Fruit fly (Drosophila melanogaster) whole organism, pupa: ENCODE data around the gene CG15210.

Experiments used
- CG10348 ChIP-seq: fragments of 200-800 bp; sonication (Bioruptor generic); IDR thresholded peaks from 2 replicates; pipeline ENCODE4 v1.3.6; 2022; ENCODE audit warnings: missing biosample characterization, missing genetic modification characterization
- CG12605 ChIP-seq: fragments of 200-800 bp; sonication (Bioruptor generic); IDR thresholded peaks from 2 replicates; pipeline ENCODE4 v1.3.6; 2022; ENCODE audit warnings: missing biosample characterization, missing genetic modification characterization
- CG13204 ChIP-seq: fragments of 200-800 bp; sonication (Bioruptor generic); optimal IDR thresholded peaks from 2 replicates; lab custom pipeline; 2018; ENCODE audit warnings: missing biosample characterization, mild to moderate bottlenecking, missing genetic modification characterization, moderate library complexity
- CG14655 ChIP-seq: fragments of 200-800 bp; sonication (Bioruptor generic); optimal IDR thresholded peaks from 3 replicates; lab custom pipeline; 2017; ENCODE audit warnings: mild to moderate bottlenecking, missing biosample characterization, missing genetic modification reagents, missing genetic modification characterization
- CG15710 ChIP-seq: fragments of 200-800 bp; sonication (Bioruptor generic); optimal IDR thresholded peaks from 2 replicates; lab custom pipeline; 2018; ENCODE audit warnings: missing biosample characterization, mild to moderate bottlenecking, missing genetic modification characterization, moderate library complexity
- CG17806 ChIP-seq: fragments of 200-800 bp; sonication (Bioruptor generic); optimal IDR thresholded peaks from 2 replicates; lab custom pipeline; 2018; ENCODE audit warnings: missing biosample characterization, mild to moderate bottlenecking, missing genetic modification characterization, moderate library complexity
- CG32121 ChIP-seq: fragments of 200-800 bp; sonication (Bioruptor generic); IDR thresholded peaks from 2 replicates; pipeline ENCODE4 v1.3.6; 2022; ENCODE audit warnings: missing biosample characterization, missing genetic modification characterization
- CG34367 ChIP-seq: fragments of 200-800 bp; sonication (Bioruptor generic); optimal IDR thresholded peaks from 2 replicates; lab custom pipeline; 2018; ENCODE audit warnings: missing biosample characterization, mild to moderate bottlenecking, missing genetic modification characterization
- CG4496 ChIP-seq: fragments of 200-800 bp; sonication (Bioruptor generic); IDR thresholded peaks from 3 replicates; pipeline ENCODE4 v1.3.6; 2022; ENCODE audit warnings: missing biosample characterization, missing genetic modification characterization
- CG8159 ChIP-seq: fragments of 200-800 bp; sonication (Bioruptor generic); optimal IDR thresholded peaks from 3 replicates; lab custom pipeline; 2018; ENCODE audit warnings: missing biosample characterization, mild to moderate bottlenecking, missing genetic modification characterization, moderate library complexity
- CG8301 ChIP-seq: fragments of 200-800 bp; sonication (Bioruptor generic); optimal IDR thresholded peaks from 2 replicates; lab custom pipeline; 2018; ENCODE audit warnings: missing biosample characterization, mild to moderate bottlenecking, missing genetic modification characterization
- CG9948 ChIP-seq: fragments of 200-800 bp; sonication (Bioruptor generic); optimal IDR thresholded peaks from 2 replicates; lab custom pipeline; 2018; ENCODE audit warnings: missing biosample characterization, mild to moderate bottlenecking, missing genetic modification characterization, moderate library complexity
- D1 ChIP-seq: fragments of 200-800 bp; sonication (Bioruptor generic); optimal IDR thresholded peaks from 2 replicates; lab custom pipeline; 2018; ENCODE audit warnings: missing biosample characterization, mild to moderate bottlenecking, missing genetic modification characterization, moderate library complexity
- EcR ChIP-seq: fragments of 200-800 bp; sonication (Bioruptor generic); optimal IDR thresholded peaks from 3 replicates; lab custom pipeline; 2019; ENCODE audit warnings: missing biosample characterization, missing genetic modification characterization, mild to moderate bottlenecking, moderate library complexity, missing genetic modification reagents
- Ets98B ChIP-seq: fragments of 200-800 bp; sonication (Bioruptor generic); IDR thresholded peaks from 2 replicates; pipeline ENCODE4 v1.3.6; 2022; ENCODE audit warnings: missing biosample characterization, missing genetic modification characterization
- Pif1A ChIP-seq: fragments of 200-800 bp; sonication (Bioruptor generic); optimal IDR thresholded peaks from 3 replicates; lab custom pipeline; 2016; ENCODE audit warnings: missing biosample characterization, missing genetic modification characterization
- Pif1B ChIP-seq: fragments of 200-800 bp; sonication (Bioruptor generic); optimal IDR thresholded peaks from 3 replicates; lab custom pipeline; 2016; ENCODE audit warnings: missing biosample characterization, missing genetic modification characterization
- Snoo ChIP-seq: fragments of 200-800 bp; sonication (Bioruptor generic); optimal IDR thresholded peaks from 3 replicates; lab custom pipeline; 2017; ENCODE audit warnings: missing biosample characterization, mild to moderate bottlenecking, missing genetic modification characterization, inconsistent platforms
- fd96Ca ChIP-seq: fragments of 200-800 bp; sonication (Bioruptor generic); IDR thresholded peaks from 3 replicates; pipeline ENCODE4 v1.3.6; 2022; ENCODE audit warnings: missing biosample characterization, missing genetic modification characterization
- gl ChIP-seq: fragments of 200-800 bp; sonication (Bioruptor generic); optimal IDR thresholded peaks from 2 replicates; lab custom pipeline; 2018; ENCODE audit warnings: missing biosample characterization, mild to moderate bottlenecking, missing genetic modification characterization
- rn ChIP-seq: fragments of 200-800 bp; sonication (Bioruptor generic); IDR thresholded peaks from 2 replicates; pipeline ENCODE4 v1.3.6; 2022; ENCODE audit warnings: missing biosample characterization, missing genetic modification characterization

The CG15210 gene

DNA sequence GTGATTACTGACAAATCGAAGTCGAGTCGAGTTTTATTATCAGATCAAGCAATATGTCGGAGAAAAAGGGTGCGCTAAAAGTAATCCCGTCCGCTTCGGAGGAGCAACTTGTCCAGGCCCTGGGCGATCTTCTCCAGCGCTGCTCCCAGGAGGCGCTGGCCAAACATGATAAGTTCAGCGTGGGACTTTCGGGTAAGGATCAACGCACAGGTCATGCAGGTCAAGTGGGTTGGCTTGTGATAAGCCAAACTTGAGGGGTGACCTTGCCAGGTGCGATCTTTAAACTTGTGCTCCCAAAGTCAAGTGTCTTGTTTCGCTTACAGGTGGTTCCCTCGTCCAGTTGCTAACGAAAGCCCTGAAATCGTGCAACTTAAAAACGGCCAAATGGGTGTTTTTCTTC is 8.4 kb downstream of the CG15210 start:
- TF ChIP-seq Ets98B (GFP tag; lab: Robert Waterston, UW) (no peak), rn (GFP tag; lab: Robert Waterston, UW) (no peak), CG32121 (no peak), CG8159 (no peak), CG13204 (no peak), Snoo (tag; lab: Kevin White, UChicago) (no peak), EcR (no peak), CG10348 (no peak), CG34367 (no peak), CG4496 (GFP tag; lab: Robert Waterston, UW) (no peak), CG15710 (tag; lab: Kevin White, UChicago) (no peak), CG17806 (tag; lab: Kevin White, UChicago) (no peak), D1 (tag; lab: Kevin White, UChicago) (no peak), CG12605 (no peak), CG14655 (no peak)

DNA sequence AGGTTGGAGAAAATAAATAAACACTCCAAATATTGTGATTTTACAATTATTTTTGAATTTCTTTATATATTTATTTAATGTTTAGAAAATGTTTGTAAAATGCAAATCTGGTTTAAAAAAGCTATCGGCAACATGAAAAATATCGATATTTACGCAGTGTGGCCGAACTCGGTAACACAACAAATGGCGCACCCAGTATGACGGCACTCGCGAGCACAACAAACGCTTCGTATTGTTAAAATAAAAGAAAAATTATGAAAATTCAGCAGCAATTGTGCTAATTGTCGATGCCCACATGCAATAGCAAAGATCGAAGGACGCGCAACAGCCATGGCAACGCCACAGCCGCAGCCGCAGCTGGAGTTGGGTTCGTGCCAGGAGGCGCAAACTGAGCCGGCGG is 9.5 kb downstream of the CG15210 start, which contains the start of gene CG2202:
Gene CG2202 (plus strand): TSS at position 193 of the 400 bp plus-strand sequence.
- no peak for TF ChIP-seq rn (GFP tag; lab: Robert Waterston, UW)
- no peak for TF ChIP-seq CG17806 (tag; lab: Kevin White, UChicago)
- TF ChIP-seq fd96Ca (GFP tag; lab: Robert Waterston, UW): no peak

DNA sequence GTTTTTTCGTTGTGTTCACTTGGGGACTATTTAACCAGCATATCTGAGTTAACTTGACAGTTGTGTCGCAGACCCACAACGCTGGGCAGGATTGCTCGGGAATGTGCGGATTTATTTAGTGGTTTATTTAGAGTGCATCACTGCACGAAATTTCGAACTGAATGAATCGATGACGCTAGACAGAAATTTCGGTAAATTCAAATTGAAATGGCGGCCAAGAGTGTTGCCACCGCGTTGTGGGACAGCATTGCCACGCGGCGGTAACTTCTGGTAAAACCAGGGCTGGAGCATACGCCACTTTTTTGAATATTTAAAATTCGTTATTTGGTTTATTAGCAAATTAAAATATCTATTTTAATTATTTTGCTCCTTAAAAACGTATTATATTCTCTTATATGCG is 15.7 kb downstream of the CG15210 start, which contains the start of gene feo:
Gene feo (minus strand): TSS at position 184 of the 400 bp plus-strand sequence.
- TF ChIP-seq CG13204: no peak
- no peak for TF ChIP-seq CG34367
- TF ChIP-seq Pif1B (GFP tag; lab: Kevin White, UChicago): no peak
- no peak for TF ChIP-seq CG8301
- TF ChIP-seq CG12605: no peak
- TF ChIP-seq CG32121: no peak
- no peak for TF ChIP-seq Snoo (tag; lab: Kevin White, UChicago)
- no peak for TF ChIP-seq CG17806 (tag; lab: Kevin White, UChicago)
- no peak for TF ChIP-seq CG9948 (tag; lab: Kevin White, UChicago)
- no peak for TF ChIP-seq EcR
- TF ChIP-seq CG15710 (tag; lab: Kevin White, UChicago): no peak
- no peak for TF ChIP-seq Ets98B (GFP tag; lab: Robert Waterston, UW)
- no peak for TF ChIP-seq CG10348
- no peak for TF ChIP-seq D1 (tag; lab: Kevin White, UChicago)
- no peak for TF ChIP-seq CG14655
- no peak for TF ChIP-seq rn (GFP tag; lab: Robert Waterston, UW)
- no peak for TF ChIP-seq CG4496 (GFP tag; lab: Robert Waterston, UW)
- TF ChIP-seq fd96Ca (GFP tag; lab: Robert Waterston, UW): no peak
- no peak for TF ChIP-seq gl (tag; lab: Kevin White, UChicago)
- TF ChIP-seq CG8159: no peak

DNA sequence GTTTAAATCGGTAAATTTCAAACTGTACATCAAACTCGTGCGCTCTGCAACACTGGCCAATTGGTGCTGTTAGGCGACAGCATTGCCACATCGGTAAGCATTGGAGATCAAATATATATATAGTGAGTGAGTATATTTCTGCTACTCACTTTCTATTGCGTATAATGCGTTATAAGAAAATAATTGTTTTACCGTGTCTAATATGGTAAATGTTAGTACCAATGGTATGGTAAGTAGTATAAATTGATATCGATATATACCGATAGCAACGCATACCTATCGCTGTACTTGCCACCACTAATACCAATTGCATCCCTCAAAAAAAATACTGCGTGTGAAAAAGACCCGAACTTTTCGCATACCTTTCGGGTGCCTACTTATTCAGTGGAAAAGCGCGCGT is 18.3 kb downstream of the CG15210 start, which contains the start of the genes sofe and CG2186:
Gene sofe (minus strand): TSS at position 38 of the 400 bp plus-strand sequence.
Gene CG2186 (plus strand): TSS at position 280 of the 400 bp plus-strand sequence.
- no peak for TF ChIP-seq CG14655
- peak; percentile 7 for TF ChIP-seq CG9948 (tag; lab: Kevin White, UChicago)

DNA sequence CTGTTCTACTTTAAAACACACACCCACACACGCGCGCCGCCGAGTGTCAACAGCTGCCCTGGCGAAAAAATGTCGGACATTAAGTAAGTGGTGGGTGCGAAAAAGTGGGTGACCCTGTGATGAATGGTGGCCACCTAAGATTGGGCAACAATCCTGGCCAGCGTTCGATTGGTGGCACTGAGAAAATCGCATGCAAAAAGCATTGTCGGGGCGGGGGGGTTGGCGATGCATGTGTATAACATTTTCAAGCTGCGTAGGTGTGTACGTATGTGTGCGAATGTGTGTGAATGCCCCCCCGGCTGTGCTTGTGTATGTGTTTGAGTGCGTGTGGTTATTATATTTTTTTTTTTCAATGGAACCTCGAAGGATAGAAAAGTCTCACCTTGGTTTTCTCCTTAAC is 18.8 kb downstream of the CG15210 start:
- TF ChIP-seq EcR (peak; percentile 18), CG12605 (no peak)

DNA sequence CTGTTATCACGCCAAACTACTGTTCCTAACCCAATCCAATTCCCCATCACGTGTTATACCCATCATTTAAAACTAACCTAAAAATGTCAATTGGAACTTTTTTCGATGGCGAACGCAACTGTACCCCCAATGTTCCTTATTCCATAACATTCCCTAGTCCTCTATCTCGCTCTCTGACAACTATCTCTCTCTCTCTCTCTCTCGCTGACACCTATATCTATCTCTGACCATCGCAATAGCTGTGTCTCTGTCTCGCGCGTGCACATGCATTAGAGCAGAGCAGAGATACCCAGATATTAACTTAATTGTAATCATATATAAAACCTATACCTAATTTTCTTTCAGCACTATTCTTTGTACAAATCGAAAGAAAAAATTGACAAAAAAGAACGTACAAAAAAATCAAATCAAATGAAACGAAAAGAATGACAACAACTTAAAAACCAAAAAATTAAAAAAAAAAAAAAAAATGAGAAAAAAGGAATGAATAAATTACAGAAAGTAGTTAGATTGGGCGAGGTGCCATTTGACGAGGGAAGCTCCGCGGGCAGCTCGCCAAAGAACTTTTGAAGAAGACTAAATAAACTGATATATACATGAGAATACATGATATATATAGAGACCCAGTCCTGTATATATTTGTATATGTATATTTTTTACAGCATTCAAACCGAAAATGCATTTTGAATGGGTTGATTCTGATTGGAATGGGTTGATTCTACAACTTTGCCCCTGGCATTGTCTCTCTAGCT is 26.7 kb downstream of the CG15210 start:
- TF ChIP-seq Snoo (tag; lab: Kevin White, UChicago) (no peak), Ets98B (GFP tag; lab: Robert Waterston, UW) (no peak), CG10348 (no peak), Pif1A (GFP tag; lab: Kevin White, UChicago) (no peak), CG15710 (tag; lab: Kevin White, UChicago) (no peak), CG13204 (no peak), fd96Ca (GFP tag; lab: Robert Waterston, UW) (no peak), EcR (no peak), CG17806 (tag; lab: Kevin White, UChicago) (no peak), Pif1B (GFP tag; lab: Kevin White, UChicago) (no peak), D1 (tag; lab: Kevin White, UChicago) (no peak), CG34367 (no peak), CG9948 (tag; lab: Kevin White, UChicago) (no peak), rn (GFP tag; lab: Robert Waterston, UW) (no peak), CG4496 (GFP tag; lab: Robert Waterston, UW) (no peak)

DNA sequence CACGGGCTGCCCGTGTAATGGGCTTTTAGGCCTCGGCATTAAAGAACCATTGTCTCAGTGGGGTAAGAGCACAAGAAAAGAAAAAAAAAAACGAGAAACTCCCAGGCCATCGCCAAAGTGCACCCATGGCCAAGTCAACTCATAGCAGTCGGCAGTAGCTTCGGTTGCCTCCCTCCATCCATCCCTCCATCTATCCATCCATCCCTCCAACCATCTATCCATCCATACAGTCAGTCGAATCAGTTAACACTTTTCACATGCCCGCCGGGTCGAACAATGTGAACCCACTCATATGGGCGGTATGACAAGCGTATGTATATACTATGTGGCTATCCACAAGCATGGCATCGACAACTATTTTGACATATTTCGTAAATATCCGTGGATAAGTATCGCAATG is 28.7 kb downstream of the CG15210 start:
- TF ChIP-seq CG34367: no peak
- TF ChIP-seq EcR: no peak
- TF ChIP-seq Pif1A (GFP tag; lab: Kevin White, UChicago): no peak
- no peak for TF ChIP-seq CG13204
- no peak for TF ChIP-seq CG17806 (tag; lab: Kevin White, UChicago)
- TF ChIP-seq CG10348: no peak
- TF ChIP-seq CG8301: no peak
- TF ChIP-seq D1 (tag; lab: Kevin White, UChicago): no peak
- TF ChIP-seq, all 21 proteins: peak for 0
